Worm (Caenorhabditis elegans) whole organism, young adult: ENCODE measurements around the gene mel-11.
A peak's percentile ranks its signal among the peaks of the same experiment; 100 is the strongest.

ENCODE experiments used
- B0336.3 ChIP-seq: fragments of 200-800 bp; sonication (Bioruptor generic); IDR thresholded peaks from 2 replicates; pipeline ENCODE4 v1.3.6; 2022; ENCODE audit warnings: missing genetic modification characterization, missing compliant biosample characterization
- C17E4.6 ChIP-seq: fragments of 200-800 bp; sonication (Bioruptor generic); IDR thresholded peaks from 2 replicates; pipeline ENCODE4 v1.3.6; 2022; ENCODE audit warnings: missing genetic modification reagents, missing genetic modification characterization, missing compliant biosample characterization
- F33H1.4 ChIP-seq: fragments of 200-800 bp; sonication (Bioruptor generic); IDR thresholded peaks from 2 replicates; pipeline ENCODE4 v1.3.6; 2022; ENCODE audit warnings: missing genetic modification reagents, missing genetic modification characterization, missing compliant biosample characterization
- F39B2.1 ChIP-seq: fragments of 200-800 bp; sonication (Bioruptor generic); IDR thresholded peaks from 2 replicates; pipeline ENCODE4 v1.3.6; 2022; ENCODE audit warnings: missing genetic modification reagents, missing genetic modification characterization, missing compliant biosample characterization
- F55B11.4 ChIP-seq: sonication (generic microtip); optimal IDR thresholded peaks from 2 replicates; lab custom pipeline; 2016; ENCODE audit warnings: missing compliant biosample characterization, missing genetic modification characterization, borderline replicate concordance; ENCODE audit not compliant: insufficient read depth
- T07F8.4 ChIP-seq: sonication (generic microtip); optimal IDR thresholded peaks from 2 replicates; lab custom pipeline; 2016; ENCODE audit warnings: mild to moderate bottlenecking, missing genetic modification characterization, moderate library complexity, missing compliant biosample characterization
- Y79H2A.3 ChIP-seq: fragments of 200-800 bp; sonication (Bioruptor generic); conservative IDR thresholded peaks from 2 replicates; pipeline ENCODE4 v1.3.6; 2022; ENCODE audit warnings: missing genetic modification reagents, missing genetic modification characterization, missing compliant biosample characterization
- akir-1 ChIP-seq: fragments of 200-800 bp; sonication (Bioruptor generic); optimal IDR thresholded peaks from 2 replicates; lab custom pipeline; 2018; ENCODE audit warnings: mild to moderate bottlenecking, missing genetic modification characterization, moderate library complexity, missing compliant biosample characterization
- ama-1 ChIP-seq, 3 experiments: fragments of 150-350 bp in 1 of 3; sonication (generic microtip) in 2 of 3; optimal IDR thresholded peaks; 2 replicates each; lab custom pipeline; 2014 to 2018; ENCODE audit warnings: missing biosample characterization in 2 of 3, missing genetic modification characterization in 2 of 3, missing genetic modification reagents in 2 of 3
- aptf-3 ChIP-seq: fragments of 200-800 bp; sonication (Bioruptor generic); IDR thresholded peaks from 2 replicates; pipeline ENCODE4 v1.3.6; 2022; ENCODE audit warnings: missing genetic modification characterization, missing compliant biosample characterization
- atf-7 ChIP-seq: sonication (generic microtip); optimal IDR thresholded peaks from 2 replicates; lab custom pipeline; 2017; ENCODE audit warnings: mild to moderate bottlenecking, missing genetic modification characterization, missing compliant biosample characterization
- attf-3 ChIP-seq: fragments of 200-800 bp; sonication (Bioruptor generic); conservative IDR thresholded peaks from 2 replicates; pipeline ENCODE4 v1.3.6; 2022; ENCODE audit warnings: missing genetic modification reagents, missing genetic modification characterization, missing compliant biosample characterization
- attf-5 ChIP-seq: fragments of 200-800 bp; sonication (Bioruptor generic); optimal IDR thresholded peaks from 2 replicates; lab custom pipeline; 2018; ENCODE audit warnings: mild to moderate bottlenecking, missing genetic modification characterization, missing compliant biosample characterization
- bed-2 ChIP-seq: fragments of 200-800 bp; sonication (Bioruptor generic); IDR thresholded peaks from 2 replicates; pipeline ENCODE4 v1.3.6; 2022; ENCODE audit warnings: missing genetic modification reagents, missing genetic modification characterization, missing compliant biosample characterization
- ccch-3 ChIP-seq: fragments of 200-800 bp; sonication (Bioruptor generic); optimal IDR thresholded peaks from 2 replicates; lab custom pipeline; 2018; ENCODE audit warnings: mild to moderate bottlenecking, missing genetic modification characterization, missing compliant biosample characterization
- cebp-1 ChIP-seq, 2 experiments: fragments of 200-800 bp in 1 of 2; sonication (Bioruptor generic) in 1 of 2; sonication (generic microtip) in 1 of 2; IDR thresholded peaks in 1 of 2; optimal IDR thresholded peaks in 1 of 2; 2 replicates each; pipeline versions ENCODE4 v1.3.6 to Lab custom; 2017 to 2022; ENCODE audit warnings: missing compliant biosample characterization in 2 of 2, missing genetic modification characterization in 2 of 2, mild to moderate bottlenecking in 1 of 2, missing genetic modification reagents in 1 of 2, moderate library complexity in 1 of 2
- ceh-27 ChIP-seq: fragments of 200-800 bp; sonication (Bioruptor generic); optimal IDR thresholded peaks from 2 replicates; lab custom pipeline; 2018; ENCODE audit warnings: mild to moderate bottlenecking, missing genetic modification characterization, moderate library complexity, missing compliant biosample characterization
- ceh-91 ChIP-seq: fragments of 200-800 bp; sonication (Bioruptor generic); IDR thresholded peaks from 2 replicates; pipeline ENCODE4 v1.3.6; 2022; ENCODE audit warnings: missing genetic modification reagents, missing genetic modification characterization, missing compliant biosample characterization
- chd-7 ChIP-seq: sonication (generic microtip); optimal IDR thresholded peaks from 2 replicates; lab custom pipeline; 2016; ENCODE audit warnings: mild to moderate bottlenecking, missing genetic modification characterization, moderate library complexity, missing compliant biosample characterization
- dox-1 ChIP-seq: fragments of 200-800 bp; sonication (Bioruptor generic); IDR thresholded peaks from 2 replicates; pipeline ENCODE4 v1.3.6; 2022; ENCODE audit warnings: missing genetic modification reagents, missing genetic modification characterization, missing compliant biosample characterization
- dpl-1 ChIP-seq: fragments of 150-350 bp; optimal IDR thresholded peaks from 2 replicates; lab custom pipeline; 2014; ENCODE audit warnings: missing biosample characterization, missing genetic modification reagents, missing genetic modification characterization
- egl-44 ChIP-seq: fragments of 200-800 bp; sonication (Bioruptor generic); IDR thresholded peaks from 2 replicates; pipeline ENCODE4 v1.3.6; 2022; ENCODE audit warnings: missing genetic modification reagents, missing genetic modification characterization, missing compliant biosample characterization
- ekl-4 ChIP-seq: fragments of 200-800 bp; sonication (Bioruptor generic); IDR thresholded peaks from 2 replicates; pipeline ENCODE4 v1.3.6; 2022; ENCODE audit warnings: missing genetic modification reagents, missing genetic modification characterization, missing compliant biosample characterization
- fkh-3 ChIP-seq: sonication (generic microtip); optimal IDR thresholded peaks from 2 replicates; lab custom pipeline; 2016; ENCODE audit warnings: mild to moderate bottlenecking, missing genetic modification characterization, missing compliant biosample characterization
- hmg-1.2 ChIP-seq: fragments of 200-800 bp; sonication (Bioruptor generic); IDR thresholded peaks from 2 replicates; pipeline ENCODE4 v1.3.6; 2022; ENCODE audit warnings: missing genetic modification reagents, missing genetic modification characterization, missing compliant biosample characterization
- hmg-20 ChIP-seq: fragments of 200-800 bp; sonication (Bioruptor generic); IDR thresholded peaks from 2 replicates; pipeline ENCODE4 v1.3.6; 2022; ENCODE audit warnings: missing genetic modification reagents, missing genetic modification characterization, missing compliant biosample characterization
- hrde-1 ChIP-seq: sonication (generic microtip); optimal IDR thresholded peaks from 2 replicates; lab custom pipeline; 2016; ENCODE audit warnings: missing genetic modification characterization, mild to moderate bottlenecking, missing compliant biosample characterization, moderate library complexity, missing genotype, missing genetic modification reagents, borderline replicate concordance
- lag-1 ChIP-seq: fragments of 200-800 bp; sonication (Bioruptor generic); IDR thresholded peaks from 2 replicates; pipeline ENCODE4 v1.3.6; 2022; ENCODE audit warnings: missing genetic modification reagents, missing genetic modification characterization, missing compliant biosample characterization
- let-526 ChIP-seq: fragments of 200-800 bp; sonication (Bioruptor generic); IDR thresholded peaks from 2 replicates; pipeline ENCODE4 v1.3.6; 2022; ENCODE audit warnings: missing genetic modification reagents, missing genetic modification characterization, missing compliant biosample characterization
- lin-26 ChIP-seq: fragments of 200-800 bp; sonication (Bioruptor generic); IDR thresholded peaks from 2 replicates; pipeline ENCODE4 v1.3.6; 2022; ENCODE audit warnings: missing genetic modification reagents, missing genetic modification characterization, missing compliant biosample characterization
- lin-40 ChIP-seq: sonication (generic microtip); optimal IDR thresholded peaks from 2 replicates; lab custom pipeline; 2016; ENCODE audit warnings: missing genetic modification characterization, mild to moderate bottlenecking, missing compliant biosample characterization, missing genotype, missing genetic modification reagents
- madf-6 ChIP-seq: fragments of 200-800 bp; sonication (Bioruptor generic); IDR thresholded peaks from 2 replicates; pipeline ENCODE4 v1.3.6; 2022; ENCODE audit warnings: missing genetic modification reagents, missing genetic modification characterization, missing compliant biosample characterization
- mcd-1 ChIP-seq: fragments of 200-800 bp; sonication (Bioruptor generic); IDR thresholded peaks from 2 replicates; pipeline ENCODE4 v1.3.6; 2022; ENCODE audit warnings: missing genetic modification reagents, missing genetic modification characterization, missing compliant biosample characterization
- mes-4 ChIP-seq: sonication (generic microtip); optimal IDR thresholded peaks from 2 replicates; lab custom pipeline; 2016; ENCODE audit warnings: missing genotype, missing genetic modification characterization, missing compliant biosample characterization
- nfyb-1 ChIP-seq: fragments of 200-800 bp; sonication (Bioruptor generic); IDR thresholded peaks from 2 replicates; pipeline ENCODE4 v1.3.6; 2022; ENCODE audit warnings: missing genetic modification reagents, missing genetic modification characterization, missing compliant biosample characterization
- nhr-27 ChIP-seq: fragments of 200-800 bp; sonication (Bioruptor generic); optimal IDR thresholded peaks from 2 replicates; lab custom pipeline; 2018; ENCODE audit warnings: mild to moderate bottlenecking, missing genetic modification characterization, moderate library complexity, missing compliant biosample characterization
- pbrm-1 ChIP-seq: fragments of 200-800 bp; sonication (Bioruptor generic); IDR thresholded peaks from 2 replicates; pipeline ENCODE4 v1.3.6; 2022; ENCODE audit warnings: missing genetic modification reagents, missing genetic modification characterization, missing compliant biosample characterization
- rcor-1 ChIP-seq: fragments of 200-800 bp; sonication (Bioruptor generic); IDR thresholded peaks from 2 replicates; pipeline ENCODE4 v1.3.6; 2022; ENCODE audit warnings: missing genetic modification reagents, missing genetic modification characterization, missing compliant biosample characterization
- rec-8 ChIP-seq, 2 experiments: sonication (generic microtip); optimal IDR thresholded peaks; 2 replicates each; lab custom pipeline; 2016; ENCODE audit warnings: mild to moderate bottlenecking in 2 of 2, missing genetic modification characterization in 2 of 2, missing genetic modification reagents in 2 of 2, missing genotype in 2 of 2, missing biosample characterization in 1 of 2, missing compliant biosample characterization in 1 of 2, moderate library complexity in 1 of 2
- repo-1 ChIP-seq: sonication (generic microtip); optimal IDR thresholded peaks from 2 replicates; lab custom pipeline; 2017; ENCODE audit warnings: mild to moderate bottlenecking, missing genetic modification characterization, missing compliant biosample characterization
- tbp1 ChIP-seq: fragments of 200-800 bp; sonication (Bioruptor generic); optimal IDR thresholded peaks from 2 replicates; lab custom pipeline; 2018; ENCODE audit warnings: mild to moderate bottlenecking, missing genetic modification characterization, missing compliant biosample characterization
- zfh-2 ChIP-seq: fragments of 200-800 bp; sonication (Bioruptor generic); conservative IDR thresholded peaks from 2 replicates; pipeline ENCODE4 v1.3.6; 2022; ENCODE audit warnings: missing genetic modification reagents, missing genetic modification characterization, missing compliant biosample characterization
- zim-3 ChIP-seq: sonication (generic microtip); optimal IDR thresholded peaks from 2 replicates; lab custom pipeline; 2017; ENCODE audit warnings: mild to moderate bottlenecking, missing genetic modification characterization, moderate library complexity, missing compliant biosample characterization
- ztf-18 ChIP-seq: sonication (generic microtip); optimal IDR thresholded peaks from 2 replicates; lab custom pipeline; 2016; ENCODE audit warnings: missing genotype, mild to moderate bottlenecking, missing genetic modification characterization, missing compliant biosample characterization

Gene mel-11

DNA sequence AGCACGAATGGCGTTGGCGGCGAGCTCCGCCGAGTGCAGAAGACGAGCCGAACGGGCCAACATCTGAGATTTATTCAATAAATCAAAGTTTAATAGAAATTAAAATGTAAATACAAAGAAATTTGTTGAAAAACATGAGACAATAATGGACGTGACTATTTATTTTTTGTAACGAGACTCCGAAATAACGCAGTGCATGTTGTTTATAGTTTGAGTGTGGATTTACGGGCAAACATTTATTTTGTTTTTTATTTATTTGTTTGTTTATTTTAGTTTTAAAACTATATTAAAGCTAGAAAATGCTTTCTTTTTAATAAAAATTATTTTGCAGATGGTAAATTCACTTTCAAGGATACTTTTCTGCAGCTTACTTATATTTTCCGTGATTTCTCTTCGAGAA is 5.7 kb upstream of the mel-11 start, which contains the start of the genes sdhb-1 and cup-15:
Gene sdhb-1 (minus strand): TSS at position 63 of the 400 bp plus-strand sequence.
Gene cup-15 (plus strand): TSS at position 332 of the 400 bp plus-strand sequence.
- TF ChIP-seq F39B2.1 (GFP tag; lab: Robert Waterston, UW) (no peak), attf-3 (peak; percentile 87), akir-1 (GFP tag; lab: Kevin White, UChicago) (no peak), Y79H2A.3 (GFP tag; lab: Robert Waterston, UW) (no peak)

DNA sequence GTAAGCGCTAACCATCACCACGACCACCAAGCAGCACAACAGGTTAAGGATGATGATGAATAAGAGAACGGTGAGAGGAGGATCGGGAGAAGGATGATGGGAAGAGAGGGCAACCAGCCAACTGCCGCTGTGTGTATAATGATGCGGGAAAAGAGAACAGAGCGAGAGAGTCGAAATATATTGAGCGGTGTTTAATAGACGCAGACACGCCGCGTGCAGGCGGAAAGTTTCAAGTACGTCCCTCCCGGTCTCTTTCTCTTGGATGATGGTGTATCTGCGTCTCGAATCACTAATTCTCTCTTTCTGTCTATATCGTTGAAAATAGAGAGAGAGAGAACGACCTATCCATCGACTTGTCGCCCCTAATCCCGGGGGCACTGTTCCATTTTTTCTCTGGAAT is 1.6 kb upstream of the mel-11 start:
- peak; percentile 8 for TF ChIP-seq lin-40 (tag; lab: Kevin White, UChicago)
- no peak for TF ChIP-seq ceh-91 (GFP tag; lab: Robert Waterston, UW)
- no peak for TF ChIP-seq aptf-3 (GFP tag; lab: Robert Waterston, UW)
- no peak for TF ChIP-seq B0336.3 (GFP tag; lab: Robert Waterston, UW)
- TF ChIP-seq dpl-1 = no peak
- no peak for TF ChIP-seq rec-8 (tag; optimal IDR thresholded peaks at IDR 0.05; lab: Kevin White, UChicago)
- TF ChIP-seq ekl-4 (GFP tag; lab: Robert Waterston, UW) = 0 out of 2 replicates have a peak, but pooled peaks have one; percentile 23
- TF ChIP-seq let-526 (GFP tag; lab: Robert Waterston, UW) = no peak
- TF ChIP-seq pbrm-1 (GFP tag; lab: Robert Waterston, UW) = no peak
- TF ChIP-seq repo-1 (tag; lab: Kevin White, UChicago) = no peak
- peak; percentile 83 for TF ChIP-seq hmg-1.2 (GFP tag; lab: Robert Waterston, UW)
- no peak for TF ChIP-seq ama-1 (optimal IDR thresholded peaks at IDR 0.05; lab: Kevin White, UChicago)
- TF ChIP-seq ama-1 (GFP tag; optimal IDR thresholded peaks at IDR 0.05; lab: Kevin White, UChicago) = no peak
- 0 out of 2 replicates have a peak, but pooled peaks have one; percentile 54 for TF ChIP-seq nfyb-1 (GFP tag; lab: Robert Waterston, UW)
- no peak for TF ChIP-seq F55B11.4 (tag; lab: Kevin White, UChicago)
- no peak for TF ChIP-seq C17E4.6 (GFP tag; lab: Robert Waterston, UW)
- 0 out of 2 replicates have a peak, but pooled peaks have one; percentile 8 for TF ChIP-seq rcor-1 (GFP tag; lab: Robert Waterston, UW)
- TF ChIP-seq nhr-27 (tag; lab: Kevin White, UChicago) = no peak
- TF ChIP-seq cebp-1 (GFP tag; IDR thresholded peaks at IDR 0.05; lab: Robert Waterston, UW) = no peak
- TF ChIP-seq cebp-1 (tag; optimal IDR thresholded peaks at IDR 0.05; lab: Kevin White, UChicago) = peak; percentile 43
- TF ChIP-seq zfh-2 (GFP tag; lab: Robert Waterston, UW) = peak; percentile 43; the same call in 1 of the 2 replicates
- peak; percentile 39 for TF ChIP-seq attf-5 (GFP tag; lab: Kevin White, UChicago)
- peak; percentile 46; the same call in 1 of the 2 replicates for TF ChIP-seq dox-1 (GFP tag; lab: Robert Waterston, UW)
- TF ChIP-seq zim-3 (tag; lab: Kevin White, UChicago) = no peak
- no peak for TF ChIP-seq mcd-1 (GFP tag; lab: Robert Waterston, UW)
- TF ChIP-seq chd-7 (tag; lab: Kevin White, UChicago) = no peak
- TF ChIP-seq lin-26 (GFP tag; lab: Robert Waterston, UW) = no peak
- no peak for TF ChIP-seq hrde-1 (tag; lab: Kevin White, UChicago)
- peak; percentile 10 for TF ChIP-seq ceh-27 (GFP tag; lab: Kevin White, UChicago)
- peak; percentile 9 for TF ChIP-seq tbp1 (GFP tag; lab: Kevin White, UChicago)
- TF ChIP-seq fkh-3 (tag; lab: Kevin White, UChicago) = no peak

DNA sequence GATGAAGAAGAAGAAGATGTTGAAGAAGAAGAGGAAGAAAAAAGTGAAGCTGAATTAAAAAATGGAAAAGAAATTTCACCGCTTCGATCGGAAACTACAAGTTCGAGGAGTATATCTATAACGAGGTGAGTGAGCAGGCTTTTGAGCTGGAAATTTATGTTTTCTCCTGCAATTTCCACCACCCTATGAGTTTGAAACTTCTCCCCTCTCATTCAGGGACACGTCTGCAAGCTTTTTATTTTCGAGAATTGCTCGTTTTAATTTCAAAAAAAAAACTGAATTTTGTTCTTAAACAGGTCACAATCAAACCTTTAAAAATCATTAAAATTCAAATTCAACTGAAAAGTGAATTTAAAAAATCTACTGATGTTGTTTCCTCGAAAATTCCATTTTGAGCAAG is 3.9 kb downstream of the mel-11 start:
- no peak for TF ChIP-seq atf-7 (tag; lab: Kevin White, UChicago)
- no peak for TF ChIP-seq egl-44 (GFP tag; lab: Robert Waterston, UW)
- no peak for TF ChIP-seq madf-6
- no peak for TF ChIP-seq attf-3
- no peak for TF ChIP-seq lin-26 (GFP tag; lab: Robert Waterston, UW)
- no peak for TF ChIP-seq T07F8.4 (tag; lab: Kevin White, UChicago)
- no peak for TF ChIP-seq dpl-1
- no peak for TF ChIP-seq ztf-18 (tag; lab: Kevin White, UChicago)
- no peak for TF ChIP-seq F33H1.4
- TF ChIP-seq bed-2 (GFP tag; lab: Robert Waterston, UW) = no peak
- no peak for TF ChIP-seq chd-7 (tag; lab: Kevin White, UChicago)
- TF ChIP-seq F55B11.4 (tag; lab: Kevin White, UChicago) = no peak
- TF ChIP-seq hmg-20 = no peak
- TF ChIP-seq lag-1 (GFP tag; lab: Robert Waterston, UW) = no peak
- no peak for TF ChIP-seq ccch-3 (GFP tag; lab: Kevin White, UChicago)
- no peak for TF ChIP-seq mes-4 (tag; lab: Kevin White, UChicago)
